Worm (Caenorhabditis elegans) whole organism, late embryonic: ENCODE data around the gene drap-1.

ENCODE experiments used
- C38D4.7 ChIP-seq: fragments of 200-800 bp; sonication (Bioruptor generic); optimal IDR thresholded peaks from 2 replicates; lab custom pipeline; 2018; ENCODE audit warnings: mild to moderate bottlenecking, missing genetic modification characterization, moderate library complexity, missing compliant biosample characterization
- F13H6.1 ChIP-seq: sonication (generic microtip); optimal IDR thresholded peaks from 2 replicates; lab custom pipeline; 2016; ENCODE audit warnings: missing genetic modification characterization, missing compliant biosample characterization
- ama-1 ChIP-seq: fragments of 150-350 bp; optimal IDR thresholded peaks from 2 replicates; lab custom pipeline; 2014
- ceh-18 ChIP-seq: sonication (generic microtip); optimal IDR thresholded peaks from 2 replicates; lab custom pipeline; 2016; ENCODE audit warnings: missing genetic modification characterization, missing compliant biosample characterization
- ceh-19 ChIP-seq: fragments of 200-800 bp; sonication (Bioruptor generic); optimal IDR thresholded peaks from 2 replicates; lab custom pipeline; 2018; ENCODE audit warnings: mild to moderate bottlenecking, missing genetic modification characterization, missing compliant biosample characterization
- ceh-22 ChIP-seq: sonication (generic microtip); optimal IDR thresholded peaks from 2 replicates; lab custom pipeline; 2017; ENCODE audit warnings: missing biosample characterization, missing genetic modification characterization
- ceh-31 ChIP-seq: sonication (generic microtip); optimal IDR thresholded peaks from 2 replicates; lab custom pipeline; 2016; ENCODE audit warnings: missing genetic modification characterization, missing compliant biosample characterization
- ceh-48 ChIP-seq: sonication (generic microtip); optimal IDR thresholded peaks from 2 replicates; lab custom pipeline; 2016; ENCODE audit warnings: missing genetic modification characterization, inconsistent platforms, missing compliant biosample characterization
- ceh-9 ChIP-seq: sonication (generic microtip); optimal IDR thresholded peaks from 2 replicates; lab custom pipeline; 2016; ENCODE audit warnings: mild to moderate bottlenecking, missing genetic modification characterization, inconsistent platforms, missing compliant biosample characterization
- dmd-4 ChIP-seq: sonication (generic microtip); optimal IDR thresholded peaks from 2 replicates; lab custom pipeline; 2016; ENCODE audit warnings: borderline replicate concordance, missing genetic modification characterization, missing compliant biosample characterization
- elt-2 ChIP-seq: sonication (generic microtip); optimal IDR thresholded peaks from 2 replicates; lab custom pipeline; 2016; ENCODE audit warnings: missing genetic modification reagents, missing genetic modification characterization, missing compliant biosample characterization
- elt-4 ChIP-seq: sonication (generic microtip); optimal IDR thresholded peaks from 2 replicates; lab custom pipeline; 2016; ENCODE audit warnings: missing genetic modification characterization, missing compliant biosample characterization
- ets-4 ChIP-seq: sonication (generic microtip); optimal IDR thresholded peaks from 2 replicates; lab custom pipeline; 2016; ENCODE audit warnings: missing genetic modification characterization, missing compliant biosample characterization
- fax-1 ChIP-seq: sonication (generic microtip); optimal IDR thresholded peaks from 2 replicates; lab custom pipeline; 2016; ENCODE audit warnings: missing genotype, missing genetic modification characterization, missing compliant biosample characterization
- fkh-6 ChIP-seq: sonication (generic microtip); optimal IDR thresholded peaks from 2 replicates; lab custom pipeline; 2016; ENCODE audit warnings: missing genetic modification characterization, missing compliant biosample characterization
- gmeb-2 ChIP-seq: sonication (generic microtip); optimal IDR thresholded peaks from 2 replicates; lab custom pipeline; 2016; ENCODE audit warnings: missing genetic modification characterization, inconsistent platforms, missing compliant biosample characterization
- hlh-13 ChIP-seq: fragments of 200-800 bp; sonication (Bioruptor generic); optimal IDR thresholded peaks from 2 replicates; lab custom pipeline; 2018; ENCODE audit warnings: mild to moderate bottlenecking, missing genetic modification characterization, missing compliant biosample characterization
- hlh-15 ChIP-seq: sonication (generic microtip); optimal IDR thresholded peaks from 2 replicates; lab custom pipeline; 2016; ENCODE audit warnings: missing genetic modification characterization, missing compliant biosample characterization
- hlh-6 ChIP-seq: sonication (generic microtip); optimal IDR thresholded peaks from 2 replicates; lab custom pipeline; 2016; ENCODE audit warnings: missing genotype, missing genetic modification characterization, missing compliant biosample characterization
- lim-6 ChIP-seq: sonication (generic microtip); optimal IDR thresholded peaks from 2 replicates; lab custom pipeline; 2016; ENCODE audit warnings: missing genetic modification characterization, missing compliant biosample characterization
- lin-11 ChIP-seq: fragments of 200-800 bp; sonication (Bioruptor generic); optimal IDR thresholded peaks from 2 replicates; lab custom pipeline; 2018; ENCODE audit warnings: mild to moderate bottlenecking, missing genetic modification characterization, missing compliant biosample characterization
- madf-2 ChIP-seq: sonication (generic microtip); optimal IDR thresholded peaks from 2 replicates; lab custom pipeline; 2017; ENCODE audit warnings: missing genetic modification characterization, missing compliant biosample characterization
- nfya-1 ChIP-seq: sonication (generic microtip); optimal IDR thresholded peaks from 2 replicates; lab custom pipeline; 2017; ENCODE audit warnings: missing genetic modification characterization, mild to moderate bottlenecking, missing compliant biosample characterization, antibody characterized with exemption, moderate library complexity
- nhr-11 ChIP-seq: fragments of 150-350 bp; optimal IDR thresholded peaks from 2 replicates; lab custom pipeline; 2014; ENCODE audit warnings: missing biosample characterization, missing genetic modification characterization
- nhr-232 ChIP-seq: sonication (generic microtip); optimal IDR thresholded peaks from 2 replicates; lab custom pipeline; 2016; ENCODE audit warnings: missing genetic modification characterization, missing compliant biosample characterization
- npax-4 ChIP-seq: sonication (generic microtip); optimal IDR thresholded peaks from 2 replicates; lab custom pipeline; 2016; ENCODE audit warnings: missing genetic modification characterization, missing compliant biosample characterization
- pag-3 ChIP-seq: sonication (generic microtip); optimal IDR thresholded peaks from 2 replicates; lab custom pipeline; 2016; ENCODE audit warnings: missing compliant biosample characterization, missing genetic modification characterization, borderline replicate concordance
- pat-9 ChIP-seq: fragments of 200-800 bp; sonication (Bioruptor generic); optimal IDR thresholded peaks from 2 replicates; lab custom pipeline; 2018; ENCODE audit warnings: mild to moderate bottlenecking, missing genetic modification characterization, moderate library complexity, missing compliant biosample characterization
- pax-1 ChIP-seq: fragments of 150-350 bp; optimal IDR thresholded peaks from 2 replicates; lab custom pipeline; 2014; ENCODE audit warnings: missing biosample characterization, missing genetic modification characterization
- pqm-1 ChIP-seq: sonication (generic microtip); optimal IDR thresholded peaks from 2 replicates; lab custom pipeline; 2016; ENCODE audit warnings: missing genetic modification characterization, missing compliant biosample characterization
- pros-1 ChIP-seq: fragments of 150-350 bp; optimal IDR thresholded peaks from 2 replicates; lab custom pipeline; 2014; ENCODE audit warnings: missing biosample characterization, missing genetic modification reagents, missing genetic modification characterization
- ref-2 ChIP-seq: sonication (generic microtip); optimal IDR thresholded peaks from 2 replicates; lab custom pipeline; 2016; ENCODE audit warnings: missing genetic modification characterization, missing compliant biosample characterization
- sdc-2 ChIP-seq: sonication (generic microtip); optimal IDR thresholded peaks from 2 replicates; lab custom pipeline; 2016; ENCODE audit warnings: missing genotype, missing genetic modification characterization, missing compliant biosample characterization
- syd-9 ChIP-seq: sonication (generic microtip); optimal IDR thresholded peaks from 2 replicates; lab custom pipeline; 2016; ENCODE audit warnings: mild to moderate bottlenecking, missing genetic modification characterization, moderate library complexity, missing compliant biosample characterization
- tbx-7 ChIP-seq: sonication (generic microtip); optimal IDR thresholded peaks from 2 replicates; lab custom pipeline; 2016; ENCODE audit warnings: missing genotype, missing genetic modification characterization, missing compliant biosample characterization
- unc-55 ChIP-seq: sonication (generic microtip); optimal IDR thresholded peaks from 2 replicates; lab custom pipeline; 2017; ENCODE audit warnings: missing biosample characterization, missing genetic modification reagents, missing genetic modification characterization
- ztf-16 ChIP-seq: sonication (generic microtip); optimal IDR thresholded peaks from 2 replicates; lab custom pipeline; 2017; ENCODE audit warnings: missing genetic modification characterization, missing compliant biosample characterization

Gene drap-1

DNA sequence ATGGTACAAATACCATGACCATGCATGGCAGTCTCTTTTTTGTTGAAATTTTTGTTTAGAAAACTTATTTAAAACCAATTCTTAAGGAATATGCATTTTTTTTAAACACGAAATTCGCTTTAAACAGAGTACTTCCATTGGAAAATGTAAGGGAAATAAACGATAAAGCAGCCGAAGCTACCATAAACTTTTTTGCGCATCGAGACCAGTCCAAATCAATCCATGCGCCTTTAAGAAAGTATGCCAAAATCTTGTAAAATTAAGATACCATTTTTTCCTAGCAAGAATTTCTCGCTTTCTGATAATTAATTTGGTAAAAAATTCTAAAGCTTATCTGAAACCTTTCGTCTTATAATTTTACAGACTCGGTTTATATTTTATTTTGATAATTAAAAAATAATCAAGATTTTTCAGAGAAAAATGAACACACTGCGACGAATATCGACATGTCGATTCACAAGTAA, 37.2 kb upstream of the drap-1 start, which contains the start of gene ZK287.7:
TSS of gene ZK287.7 (plus strand) at position 414 of the 464 bp plus-strand sequence.
- TF ChIP-seq ceh-48 (tag; lab: Kevin White, UChicago) (no peak), madf-2 (tag; lab: Kevin White, UChicago) (no peak), ceh-19 (no peak), nfya-1 (tag; lab: Kevin White, UChicago) (no peak), hlh-6 (tag; lab: Kevin White, UChicago) (no peak), gmeb-2 (tag; lab: Kevin White, UChicago) (no peak), fax-1 (tag; lab: Kevin White, UChicago) (no peak), sdc-2 (tag; lab: Kevin White, UChicago) (no peak)
- TF ChIP-seq, all 69 proteins: peak for 0

ce11 chrV:9696715-9697114, 33.2 kb upstream of the drap-1 start, which contains the start of gene her-1:
TSS of gene her-1 (plus strand) at chrV:9697015.
- TF ChIP-seq pat-9 (no peak), hlh-6 (tag; lab: Kevin White, UChicago) (no peak), lim-6 (tag; lab: Kevin White, UChicago) (no peak), ceh-19 (no peak)

DNA sequence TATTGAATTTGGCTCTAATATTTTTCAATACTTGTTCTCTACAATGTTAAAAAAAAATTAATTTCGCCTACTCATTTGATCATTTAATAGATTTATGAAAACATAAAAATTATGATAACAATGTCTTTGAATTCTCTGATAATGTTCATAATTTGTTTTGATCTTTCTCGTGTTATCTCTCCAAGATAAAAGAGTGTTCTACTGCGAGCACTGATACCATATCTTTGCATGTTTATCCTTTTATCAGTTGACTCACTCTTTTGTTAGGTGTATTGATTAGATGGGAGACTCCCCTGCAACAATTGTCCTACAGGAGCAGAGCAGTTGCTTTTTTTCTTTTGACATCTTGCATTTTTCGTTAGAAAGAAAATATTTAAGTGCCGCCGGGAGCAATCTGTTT, 30.7 kb upstream of the drap-1 start:
- no peak for TF ChIP-seq sdc-2 (tag; lab: Kevin White, UChicago)
- peak; percentile 99 for TF ChIP-seq elt-2 (tag; lab: Kevin White, UChicago)
- TF ChIP-seq nhr-232 (tag; lab: Kevin White, UChicago), result no peak
- TF ChIP-seq, all 69 proteins: peak for 1

ce11 chrV:9701861-9702260, 28.0 kb upstream of the drap-1 start:
- TF ChIP-seq elt-2 (tag; lab: Kevin White, UChicago) (peak; percentile 35), pag-3 (tag; lab: Kevin White, UChicago) (no peak)

ce11 chrV:9702755-9703154, 27.2 kb upstream of the drap-1 start, which contains the start of gene xbx-6:
TSS of gene xbx-6 (plus strand) at chrV:9703055.
- TF ChIP-seq fkh-6 (tag; lab: Kevin White, UChicago) (no peak), npax-4 (tag; lab: Kevin White, UChicago) (no peak), lin-11 (no peak), pax-1 (tag; lab: Kevin White, UChicago) (no peak), ceh-22 (tag; lab: Kevin White, UChicago) (no peak), elt-4 (tag; lab: Kevin White, UChicago) (no peak)

DNA sequence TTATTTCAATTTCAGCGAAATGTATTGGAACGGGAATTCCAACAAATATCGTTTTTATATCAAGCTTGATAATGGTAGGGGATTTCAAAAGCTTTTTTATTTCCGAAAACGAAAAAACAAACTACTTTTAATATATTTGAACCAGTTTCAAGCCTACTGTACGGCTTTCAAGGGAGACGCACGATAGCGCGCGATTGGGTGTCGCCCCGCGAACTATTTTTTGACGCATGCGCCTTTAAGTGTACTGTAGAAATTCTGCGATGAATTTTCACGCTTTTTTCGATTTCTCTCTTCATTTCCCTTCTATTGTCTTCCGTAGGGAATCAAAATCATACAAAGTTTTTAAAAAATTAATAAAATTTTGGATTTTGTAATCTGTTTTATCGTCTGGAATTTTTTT, 26.4 kb upstream of the drap-1 start:
- TF ChIP-seq pag-3 (tag; lab: Kevin White, UChicago) (no peak), ceh-18 (tag; lab: Kevin White, UChicago) (no peak), ztf-16 (tag; lab: Kevin White, UChicago) (no peak), F13H6.1 (tag; lab: Kevin White, UChicago) (no peak), ceh-22 (tag; lab: Kevin White, UChicago) (no peak), pros-1 (tag; lab: Kevin White, UChicago) (no peak), hlh-13 (GFP tag; lab: Kevin White, UChicago) (no peak), ama-1 (lab: Kevin White, UChicago) (no peak)

- TF ChIP-seq dmd-4 (tag; lab: Kevin White, UChicago), result no peak
- peak; percentile 65 for TF ChIP-seq ceh-31 (tag; lab: Kevin White, UChicago)
- TF ChIP-seq tbx-7, result no peak
- peak; percentile 76 for TF ChIP-seq ceh-48 (tag; lab: Kevin White, UChicago)
- TF ChIP-seq pag-3 (tag; lab: Kevin White, UChicago), result no peak
- no peak for TF ChIP-seq C38D4.7
- no peak for TF ChIP-seq nhr-11 (tag; lab: Kevin White, UChicago)
- TF ChIP-seq npax-4 (tag; lab: Kevin White, UChicago), result no peak
- no peak for TF ChIP-seq ceh-9 (tag; lab: Kevin White, UChicago)
- peak; percentile 43 for TF ChIP-seq nfya-1 (tag; lab: Kevin White, UChicago)
- TF ChIP-seq lim-6 (tag; lab: Kevin White, UChicago), result no peak
- no peak for TF ChIP-seq hlh-15 (tag; lab: Kevin White, UChicago)
- no peak for TF ChIP-seq ets-4 (tag; lab: Kevin White, UChicago)
- TF ChIP-seq unc-55 (GFP tag; lab: Kevin White, UChicago), result peak; percentile 36
- TF ChIP-seq pqm-1 (tag; lab: Kevin White, UChicago), result no peak
- no peak for TF ChIP-seq elt-2 (tag; lab: Kevin White, UChicago)
- peak; percentile 23 for TF ChIP-seq ceh-19
- no peak for TF ChIP-seq syd-9 (tag; lab: Kevin White, UChicago)
- TF ChIP-seq ref-2, result no peak
- no peak for TF ChIP-seq F13H6.1 (tag; lab: Kevin White, UChicago)
These were observed 25.5 kb upstream of the drap-1 start for ce11 chrV:9704399-9704798.
